Fruit fly (Drosophila melanogaster) whole organism: Measurements from ENCODE around the gene EloA.

ENCODE experiments used
- CG8478 ChIP-seq: fragments of >200 bp; optimal IDR thresholded peaks from 2 replicates; lab custom pipeline; 2018; ENCODE audit warnings: inconsistent platforms
- Dll ChIP-seq: fragments of >200 bp; optimal IDR thresholded peaks from 2 replicates; lab custom pipeline; 2017
- psq ChIP-seq: fragments of >200 bp; optimal IDR thresholded peaks from 2 replicates; lab custom pipeline; 2017
- usp ChIP-seq: fragments of >200 bp; optimal IDR thresholded peaks from 2 replicates; lab custom pipeline; 2017; ENCODE audit warnings: missing biosample characterization, missing genetic modification characterization, mixed read lengths

dm6 chr3R:23221680-23222148 lies 29.6 kb upstream of the EloA start:
- TF ChIP-seq CG8478 (lab: Kevin White, UChicago) (no peak), psq (no peak), usp (GFP tag; lab: Kevin White, UChicago) (no peak), Dll (lab: Kevin White, UChicago) (no peak)
